Fruit fly (Drosophila melanogaster): ENCODE data around the gene CG34174.

CG34174 gene

dm6 chr2L:2175930-2176643 is 38.0 kb upstream of the CG34174 start (continued):
- TF ChIP-seq Elba2 (GFP tag; optimal IDR thresholded peaks at IDR 0.05): no peak
- no peak for TF ChIP-seq CG4282 (GFP tag; optimal IDR thresholded peaks at IDR 0.05)
- no peak for TF ChIP-seq CG11398 (GFP tag; optimal IDR thresholded peaks at IDR 0.05)
- TF ChIP-seq H15 (GFP tag; IDR thresholded peaks at IDR 0.05): no peak
- TF ChIP-seq sna (GFP tag; IDR thresholded peaks at IDR 0.05; ENCODE audit: partially characterized antibody): no peak
- peak; percentile 68 for TF ChIP-seq cwo (GFP tag; optimal IDR thresholded peaks at IDR 0.05)
- TF ChIP-seq hkb (optimal IDR thresholded peaks at IDR 0.05): no peak
- no peak for TF ChIP-seq hkb (GFP tag; IDR thresholded peaks at IDR 0.05)
- peak; percentile 17 for TF ChIP-seq CG10267 (tag; optimal IDR thresholded peaks at IDR 0.05)
- peak; percentile 52; the same call in 1 of the 2 replicates for TF ChIP-seq Drgx (GFP tag; IDR thresholded peaks at IDR 0.05)
- TF ChIP-seq CG5953 (GFP tag; IDR thresholded peaks at IDR 0.05): no peak
- no peak for TF ChIP-seq kay (GFP tag; optimal IDR thresholded peaks at IDR 0.05)
- TF ChIP-seq CG13424 (tag; optimal IDR thresholded peaks at IDR 0.05): peak; percentile 71
- TF ChIP-seq knrl (GFP tag; IDR thresholded peaks at IDR 0.05; ENCODE audit: partially characterized antibody): no peak
- peak; percentile 52 for TF ChIP-seq dmrt99B (tag; optimal IDR thresholded peaks at IDR 0.05)
- TF ChIP-seq da (GFP tag; optimal IDR thresholded peaks at IDR 0.05): no peak
- peak; percentile 21 for TF ChIP-seq Nf-YB (GFP tag; optimal IDR thresholded peaks at IDR 0.05)
- peak; percentile 67 for TF ChIP-seq row (GFP tag; IDR thresholded peaks at IDR 0.05)
- peak; percentile 77 for TF ChIP-seq CG15269 (tag; optimal IDR thresholded peaks at IDR 0.05)
- peak; percentile 40 for TF ChIP-seq HHEX (GFP tag; optimal IDR thresholded peaks at IDR 0.05)
- TF ChIP-seq CG2202 (tag; optimal IDR thresholded peaks at IDR 0.05): no peak
- no peak for TF ChIP-seq CG7271 (tag; optimal IDR thresholded peaks at IDR 0.05)
- no peak for TF ChIP-seq nerfin-2 (GFP tag; IDR thresholded peaks at IDR 0.05; ENCODE audit: partially characterized antibody)
- no peak for TF ChIP-seq CG33557 (GFP tag; optimal IDR thresholded peaks at IDR 0.05)
- TF ChIP-seq CG13287 (GFP tag; IDR thresholded peaks at IDR 0.05; ENCODE audit: partially characterized antibody): no peak
- no peak for TF ChIP-seq CG34224 (GFP tag; IDR thresholded peaks at IDR 0.05; ENCODE audit: partially characterized antibody)
- TF ChIP-seq lab (GFP tag; optimal IDR thresholded peaks at IDR 0.05): peak; percentile 68
- TF ChIP-seq CG7745 (tag; optimal IDR thresholded peaks at IDR 0.05): no peak
- TF ChIP-seq CG18476 (GFP tag; optimal IDR thresholded peaks at IDR 0.05): peak; percentile 6
- TF ChIP-seq MESR4 (GFP tag; optimal IDR thresholded peaks at IDR 0.05): no peak
- TF ChIP-seq CG9437 (GFP tag; optimal IDR thresholded peaks at IDR 0.05): peak; percentile 67
- peak; percentile 62; the same call in 2 of the 3 replicates for TF ChIP-seq CG17361 (GFP tag; IDR thresholded peaks at IDR 0.05)
- TF ChIP-seq CG7839 (tag; optimal IDR thresholded peaks at IDR 0.05): peak; percentile 76
- no peak for TF ChIP-seq emc (GFP tag; optimal IDR thresholded peaks at IDR 0.05)
- TF ChIP-seq CG14860 (GFP tag; IDR thresholded peaks at IDR 0.05; ENCODE audit: partially characterized antibody): no peak
- TF ChIP-seq pho (GFP tag; optimal IDR thresholded peaks at IDR 0.05): peak; percentile 44
- TF ChIP-seq ssp (GFP tag; IDR thresholded peaks at IDR 0.05): no peak
- TF ChIP-seq Lhr (GFP tag; optimal IDR thresholded peaks at IDR 0.05): no peak
- peak; percentile 37 for TF ChIP-seq NfI (GFP tag; optimal IDR thresholded peaks at IDR 0.05)
- TF ChIP-seq tup (GFP tag; optimal IDR thresholded peaks at IDR 0.05): no peak
- TF ChIP-seq sqz (GFP tag; optimal IDR thresholded peaks at IDR 0.05): peak; percentile 27
- TF ChIP-seq org-1 (GFP tag; optimal IDR thresholded peaks at IDR 0.05): peak; percentile 47
- peak; percentile 53 for TF ChIP-seq CG18619 (GFP tag; optimal IDR thresholded peaks at IDR 0.05)
- peak; percentile 4 for TF ChIP-seq Abd-B (GFP tag; optimal IDR thresholded peaks at IDR 0.05)
- peak in 1 of 2 experiments; percentile 58 for TF ChIP-seq eve (GFP tag; optimal IDR thresholded peaks at IDR 0.05)
- peak; percentile 50 for TF ChIP-seq CG12769 (tag; optimal IDR thresholded peaks at IDR 0.05)
- TF ChIP-seq CG2129 (GFP tag; IDR thresholded peaks at IDR 0.05; ENCODE audit: partially characterized antibody): no peak
- peak; percentile 84 for TF ChIP-seq CG11696 (GFP tag; IDR thresholded peaks at IDR 0.05)

All from whole organism, embryonic.